Worm (Caenorhabditis elegans) whole organism, L3 larva: ENCODE data around the gene Y57G7A.3.

ENCODE experiments used
- R02D3.7 ChIP-seq: fragments of 150-350 bp; optimal IDR thresholded peaks from 2 replicates; lab custom pipeline; 2014; ENCODE audit warnings: missing biosample characterization, missing genetic modification characterization
- aly-2 ChIP-seq: fragments of 150-350 bp; optimal IDR thresholded peaks from 2 replicates; lab custom pipeline; 2014; ENCODE audit warnings: missing biosample characterization, missing genetic modification characterization
- ama-1 ChIP-seq: fragments of 150-350 bp; optimal IDR thresholded peaks from 2 replicates; lab custom pipeline; 2018
- ceh-16 ChIP-seq: sonication (generic microtip); optimal IDR thresholded peaks from 2 replicates; lab custom pipeline; 2017; ENCODE audit warnings: missing biosample characterization, missing genetic modification characterization
- ceh-28 ChIP-seq: fragments of 150-350 bp; optimal IDR thresholded peaks from 2 replicates; lab custom pipeline; 2014; ENCODE audit warnings: missing biosample characterization, missing genetic modification reagents, missing genetic modification characterization
- ceh-9 ChIP-seq: sonication (generic microtip); optimal IDR thresholded peaks from 2 replicates; lab custom pipeline; 2018; ENCODE audit warnings: missing biosample characterization, missing genetic modification characterization
- elt-2 ChIP-seq: sonication (generic microtip); optimal IDR thresholded peaks from 2 replicates; lab custom pipeline; 2016; ENCODE audit warnings: missing genetic modification reagents, mild to moderate bottlenecking, missing genetic modification characterization, missing compliant biosample characterization
- elt-3 ChIP-seq, 3 experiments: fragments of 150-350 bp in 1 of 3; sonication (generic microtip) in 2 of 3; optimal IDR thresholded peaks; 2 replicates in 2 of 3; 4 replicates in 1 of 3; lab custom pipeline; 2014 to 2017; ENCODE audit warnings: missing biosample characterization in 3 of 3, missing genetic modification characterization in 3 of 3
- eor-1 ChIP-seq, 2 experiments: fragments of 150-350 bp; optimal IDR thresholded peaks; 2 replicates each; lab custom pipeline; 2014 to 2018; ENCODE audit warnings: missing biosample characterization in 2 of 2, missing genetic modification characterization in 2 of 2
- fkh-10 ChIP-seq: sonication (generic microtip); optimal IDR thresholded peaks from 2 replicates; lab custom pipeline; 2017; ENCODE audit warnings: missing biosample characterization, missing genetic modification reagents, missing genetic modification characterization
- fkh-2 ChIP-seq: fragments of 150-350 bp; optimal IDR thresholded peaks from 2 replicates; lab custom pipeline; 2014; ENCODE audit warnings: missing biosample characterization, missing genetic modification reagents, missing genetic modification characterization
- fos-1 ChIP-seq: fragments of 150-350 bp; optimal IDR thresholded peaks from 2 replicates; lab custom pipeline; 2014; ENCODE audit warnings: missing biosample characterization, missing genetic modification characterization
- hmg-11 ChIP-seq: sonication (generic microtip); optimal IDR thresholded peaks from 2 replicates; lab custom pipeline; 2016; ENCODE audit warnings: missing genetic modification characterization, missing compliant biosample characterization
- jun-1 ChIP-seq: fragments of 150-350 bp; optimal IDR thresholded peaks from 2 replicates; lab custom pipeline; 2014; ENCODE audit warnings: missing biosample characterization, missing genetic modification reagents, missing genetic modification characterization
- lin-15B ChIP-seq: fragments of 150-350 bp; optimal IDR thresholded peaks from 2 replicates; lab custom pipeline; 2014; ENCODE audit warnings: missing biosample characterization, missing genetic modification characterization
- lin-39 ChIP-seq: fragments of 150-350 bp; optimal IDR thresholded peaks from 2 replicates; lab custom pipeline; 2018; ENCODE audit warnings: missing biosample characterization, missing genetic modification reagents, missing genetic modification characterization
- mdl-1 ChIP-seq: fragments of 150-350 bp; optimal IDR thresholded peaks from 2 replicates; lab custom pipeline; 2014; ENCODE audit warnings: missing biosample characterization, missing genetic modification characterization
- mml-1 ChIP-seq: fragments of 150-350 bp; sonication (generic microtip); optimal IDR thresholded peaks from 3 replicates; lab custom pipeline; 2014; ENCODE audit warnings: missing biosample characterization, missing genetic modification characterization
- nfya-1 ChIP-seq: sonication (generic microtip); optimal IDR thresholded peaks from 2 replicates; lab custom pipeline; 2017; ENCODE audit warnings: missing genetic modification characterization, mild to moderate bottlenecking, missing compliant biosample characterization, antibody characterized with exemption, moderate library complexity; ENCODE audit not compliant: insufficient read depth
- nhr-11 ChIP-seq: fragments of 150-350 bp; optimal IDR thresholded peaks from 2 replicates; lab custom pipeline; 2014; ENCODE audit warnings: missing biosample characterization, missing genetic modification characterization
- nhr-12 ChIP-seq: fragments of 150-350 bp; optimal IDR thresholded peaks from 2 replicates; lab custom pipeline; 2014; ENCODE audit warnings: missing biosample characterization, missing genetic modification characterization
- nhr-23 ChIP-seq: fragments of 150-350 bp; optimal IDR thresholded peaks from 2 replicates; lab custom pipeline; 2014; ENCODE audit warnings: missing biosample characterization, missing genetic modification reagents, missing genetic modification characterization
- nhr-237 ChIP-seq: fragments of 150-350 bp; optimal IDR thresholded peaks from 2 replicates; lab custom pipeline; 2014; ENCODE audit warnings: missing biosample characterization, missing genetic modification characterization
- nhr-25 ChIP-seq: sonication (generic microtip); optimal IDR thresholded peaks from 2 replicates; lab custom pipeline; 2017; ENCODE audit warnings: missing biosample characterization, missing genetic modification characterization
- nhr-28 ChIP-seq: fragments of 150-350 bp; optimal IDR thresholded peaks from 2 replicates; lab custom pipeline; 2014; ENCODE audit warnings: missing biosample characterization, missing genetic modification characterization
- nhr-67 ChIP-seq: fragments of 150-350 bp; optimal IDR thresholded peaks from 2 replicates; lab custom pipeline; 2014; ENCODE audit warnings: missing biosample characterization, missing genetic modification characterization
- nhr-76 ChIP-seq: fragments of 150-350 bp; sonication (generic microtip); optimal IDR thresholded peaks from 5 replicates; lab custom pipeline; 2014; ENCODE audit warnings: missing biosample characterization, missing genetic modification characterization
- nhr-77 ChIP-seq: fragments of 150-350 bp; optimal IDR thresholded peaks from 2 replicates; lab custom pipeline; 2014; ENCODE audit warnings: missing biosample characterization, missing genetic modification characterization
- sea-2 ChIP-seq: fragments of 150-350 bp; sonication (generic microtip); optimal IDR thresholded peaks from 4 replicates; lab custom pipeline; 2014; ENCODE audit warnings: missing biosample characterization, missing genetic modification reagents, missing genetic modification characterization
- skn-1 ChIP-seq: fragments of 150-350 bp; optimal IDR thresholded peaks from 2 replicates; lab custom pipeline; 2014; ENCODE audit warnings: missing biosample characterization, missing genetic modification characterization
- snpc-4 ChIP-seq: fragments of 150-350 bp; optimal IDR thresholded peaks from 2 replicates; lab custom pipeline; 2014; ENCODE audit warnings: missing biosample characterization, missing genetic modification characterization
- tbx-2 ChIP-seq: sonication (generic microtip); optimal IDR thresholded peaks from 2 replicates; lab custom pipeline; 2016; ENCODE audit warnings: mild to moderate bottlenecking, missing genetic modification characterization, missing compliant biosample characterization
- unc-39 ChIP-seq: sonication (generic microtip); optimal IDR thresholded peaks from 4 replicates; lab custom pipeline; 2017; ENCODE audit warnings: missing biosample characterization, missing genetic modification characterization
- ztf-11 ChIP-seq: fragments of 150-350 bp; optimal IDR thresholded peaks from 2 replicates; lab custom pipeline; 2014; ENCODE audit warnings: missing biosample characterization, missing genetic modification characterization

The Y57G7A.3 gene

DNA sequence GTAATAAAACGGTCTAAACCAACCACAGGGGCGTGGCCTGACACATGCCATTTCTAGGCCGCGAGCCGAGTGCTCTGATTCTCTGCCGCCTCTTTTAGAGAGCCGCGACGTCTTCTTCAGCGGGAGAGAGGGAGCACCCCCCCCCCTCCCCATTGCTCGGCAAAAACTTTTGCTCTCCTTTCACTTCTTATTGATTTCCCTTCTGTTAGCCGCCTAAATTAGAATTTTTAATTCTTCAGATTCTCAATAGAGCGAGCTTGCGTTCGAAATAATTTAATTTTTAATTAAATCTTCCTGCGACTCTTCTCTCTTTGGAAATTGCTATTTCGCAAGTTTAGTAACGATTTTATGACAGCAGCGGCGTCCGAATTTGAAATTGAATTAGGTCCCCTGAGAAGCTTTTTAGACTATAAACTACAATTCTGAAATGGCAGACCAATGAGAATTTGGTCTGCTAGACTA lies 37.6 kb downstream of the Y57G7A.3 start (continued):
- no peak for TF ChIP-seq nhr-77 (tag; lab: Kevin White, UChicago)
- TF ChIP-seq elt-2 (tag; lab: Kevin White, UChicago), result no peak
- TF ChIP-seq ztf-11 (tag; lab: Kevin White, UChicago), result no peak
- no peak for TF ChIP-seq ceh-9 (tag; lab: Kevin White, UChicago)
- TF ChIP-seq hmg-11 (tag; lab: Kevin White, UChicago), result peak; percentile 40
- TF ChIP-seq fkh-2 (tag; lab: Kevin White, UChicago), result no peak
- no peak for TF ChIP-seq ama-1 (lab: Kevin White, UChicago)
- TF ChIP-seq snpc-4 (tag; lab: Kevin White, UChicago), result no peak
- TF ChIP-seq mdl-1, result no peak
- TF ChIP-seq ceh-16 (tag; lab: Kevin White, UChicago), result no peak
- no peak for TF ChIP-seq nhr-23 (tag; lab: Kevin White, UChicago)
- no peak for TF ChIP-seq nhr-76 (tag; lab: Kevin White, UChicago)
- peak; percentile 58 for TF ChIP-seq lin-15B (tag; lab: Kevin White, UChicago)
- no peak for TF ChIP-seq mml-1 (tag; lab: Kevin White, UChicago)

DNA sequence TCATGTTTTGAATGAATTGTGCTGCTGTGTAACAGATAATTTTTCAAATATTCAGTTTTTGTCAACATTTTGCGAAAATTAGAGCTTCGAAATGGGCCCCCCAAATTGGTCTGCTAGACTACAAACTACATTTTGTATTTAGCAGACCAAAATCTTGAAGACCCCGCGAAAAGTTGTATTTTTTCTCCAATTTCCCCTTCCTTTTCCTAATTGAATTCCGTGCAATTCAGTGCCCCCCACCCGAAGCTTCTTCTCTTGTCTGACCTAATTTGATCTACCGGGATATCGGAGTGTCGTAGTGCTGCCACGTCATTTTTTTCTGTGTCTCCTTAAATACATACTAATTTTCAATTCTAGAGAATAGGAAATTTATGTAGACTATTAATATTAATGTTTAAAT lies 38.4 kb downstream of the Y57G7A.3 start:
- TF ChIP-seq nhr-12 (tag; lab: Kevin White, UChicago), result no peak
- no peak for TF ChIP-seq nfya-1 (tag; lab: Kevin White, UChicago)
- no peak for TF ChIP-seq elt-3 (tag; optimal IDR thresholded peaks at IDR 0.05; lab: Kevin White, UChicago)
- TF ChIP-seq nhr-11, result no peak
- TF ChIP-seq R02D3.7 (tag; lab: Kevin White, UChicago), result no peak
- TF ChIP-seq sea-2 (GFP tag; lab: Kevin White, UChicago), result no peak
- TF ChIP-seq fkh-10 (GFP tag; lab: Kevin White, UChicago), result no peak
- no peak for TF ChIP-seq lin-39 (tag; lab: Kevin White, UChicago)
- TF ChIP-seq fos-1 (tag; lab: Kevin White, UChicago), result no peak
- no peak for TF ChIP-seq unc-39 (tag; lab: Kevin White, UChicago)
- no peak for TF ChIP-seq aly-2
- TF ChIP-seq jun-1 (tag; lab: Kevin White, UChicago), result no peak
- TF ChIP-seq tbx-2 (tag; lab: Kevin White, UChicago), result no peak
- TF ChIP-seq elt-2 (tag; lab: Kevin White, UChicago), result no peak
- TF ChIP-seq ztf-11 (tag; lab: Kevin White, UChicago), result no peak
- no peak for TF ChIP-seq nhr-25
- no peak for TF ChIP-seq ceh-16 (tag; lab: Kevin White, UChicago)
- TF ChIP-seq ceh-28 (tag; lab: Kevin White, UChicago), result no peak
- TF ChIP-seq, all 47 proteins: peak for 0

DNA sequence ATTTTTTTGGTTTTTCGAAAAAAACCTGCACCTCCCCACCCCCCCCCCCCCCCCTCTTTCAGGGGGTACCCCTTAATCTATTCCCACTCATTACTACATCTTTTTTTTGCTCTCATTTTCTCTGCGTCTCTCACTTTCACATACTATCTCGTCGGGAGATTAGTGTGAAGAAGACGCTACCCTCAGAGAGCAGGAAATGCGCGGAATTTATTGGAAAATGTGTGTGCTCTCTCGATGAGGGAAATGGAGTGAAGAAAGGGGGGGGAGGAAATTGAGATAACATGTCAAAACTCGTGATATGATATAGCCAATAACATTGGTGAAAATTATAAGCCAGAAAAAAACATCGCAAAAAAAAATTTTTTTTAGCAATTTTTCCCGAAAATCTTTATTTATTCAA lies 40.0 kb downstream of the Y57G7A.3 start:
- TF ChIP-seq hmg-11 (tag; lab: Kevin White, UChicago), result peak; percentile 8
- TF ChIP-seq mml-1 (tag; lab: Kevin White, UChicago), result no peak
- TF ChIP-seq, all 47 proteins: peak for 1

DNA sequence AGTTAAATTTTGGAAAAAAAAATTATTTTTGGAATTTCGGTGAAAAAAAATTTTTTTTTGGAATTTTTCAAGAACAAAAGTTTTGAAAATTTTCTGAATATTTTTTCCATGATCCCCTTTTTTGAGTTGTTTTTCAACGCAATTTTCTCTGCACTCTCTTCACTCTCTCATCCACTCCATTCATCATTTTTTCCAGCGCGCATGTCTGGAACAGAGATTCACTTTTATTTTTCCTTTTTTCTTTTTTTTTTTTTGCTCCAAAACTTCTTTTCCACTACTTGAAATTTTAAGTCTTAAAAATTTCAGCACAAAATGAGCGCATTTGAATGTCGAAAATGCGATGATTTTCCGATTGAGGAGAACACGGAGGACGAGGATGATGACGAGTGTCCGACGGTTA lies 41.1 kb downstream of the Y57G7A.3 start, which contains the start of gene jip-1:
Gene jip-1, plus strand, starts transcription at position 301 of the 400 bp plus-strand sequence.
- TF ChIP-seq hmg-11 (tag; lab: Kevin White, UChicago), result no peak
- no peak for TF ChIP-seq nhr-237 (tag; lab: Kevin White, UChicago)
- no peak for TF ChIP-seq fos-1 (tag; lab: Kevin White, UChicago)
- TF ChIP-seq eor-1 (tag; optimal IDR thresholded peaks at IDR 0.05; lab: Kevin White, UChicago), result no peak
- no peak for TF ChIP-seq mdl-1
- TF ChIP-seq nhr-77 (tag; lab: Kevin White, UChicago), result no peak
- no peak for TF ChIP-seq tbx-2 (tag; lab: Kevin White, UChicago)
- no peak for TF ChIP-seq lin-39 (tag; lab: Kevin White, UChicago)
- TF ChIP-seq nfya-1 (tag; lab: Kevin White, UChicago), result no peak
- no peak for TF ChIP-seq elt-2 (tag; lab: Kevin White, UChicago)
- TF ChIP-seq mml-1 (tag; lab: Kevin White, UChicago), result no peak
- no peak for TF ChIP-seq lin-15B (tag; lab: Kevin White, UChicago)
- TF ChIP-seq nhr-28 (tag; lab: Kevin White, UChicago), result no peak
- TF ChIP-seq nhr-67 (tag; lab: Kevin White, UChicago), result no peak
- TF ChIP-seq skn-1 (tag; lab: Kevin White, UChicago), result no peak
